Worm (Caenorhabditis elegans) whole organism, mixed stage, embryonic: ENCODE data around the gene C02B8.1.

Source experiments
- M03D4.4 ChIP-seq: sonication (generic microtip); optimal IDR thresholded peaks from 2 replicates; lab custom pipeline; 2017; ENCODE audit warnings: mild to moderate bottlenecking, missing genetic modification characterization, missing compliant biosample characterization
- bed-3 ChIP-seq: fragments of 200-800 bp; sonication (Bioruptor generic); optimal IDR thresholded peaks from 3 replicates; lab custom pipeline; 2018; ENCODE audit warnings: mild to moderate bottlenecking, missing genetic modification characterization, moderate library complexity, missing compliant biosample characterization
- blmp-1 ChIP-seq: fragments of 150-350 bp; optimal IDR thresholded peaks from 2 replicates; lab custom pipeline; 2014; ENCODE audit warnings: missing biosample characterization, missing genetic modification characterization
- ceh-39 ChIP-seq: fragments of 150-350 bp; optimal IDR thresholded peaks from 2 replicates; lab custom pipeline; 2014; ENCODE audit warnings: missing biosample characterization, missing genetic modification characterization
- ceh-43 ChIP-seq: fragments of 200-800 bp; sonication (Bioruptor generic); optimal IDR thresholded peaks from 2 replicates; lab custom pipeline; 2018; ENCODE audit warnings: mild to moderate bottlenecking, missing genetic modification characterization, moderate library complexity, missing compliant biosample characterization
- ceh-83 ChIP-seq: fragments of 200-800 bp; sonication (Bioruptor generic); optimal IDR thresholded peaks from 2 replicates; lab custom pipeline; 2018; ENCODE audit warnings: mild to moderate bottlenecking, missing genetic modification characterization, missing compliant biosample characterization
- ces-1 ChIP-seq: fragments of 150-350 bp; optimal IDR thresholded peaks from 2 replicates; lab custom pipeline; 2014; ENCODE audit warnings: missing biosample characterization, missing genetic modification reagents, missing genetic modification characterization
- cnd-1 ChIP-seq: fragments of 200-800 bp; sonication (Bioruptor generic); optimal IDR thresholded peaks from 2 replicates; lab custom pipeline; 2018; ENCODE audit warnings: mild to moderate bottlenecking, missing genetic modification characterization, missing compliant biosample characterization
- drap-1 ChIP-seq: fragments of 200-800 bp; sonication (Bioruptor generic); optimal IDR thresholded peaks from 3 replicates; lab custom pipeline; 2018; ENCODE audit warnings: mild to moderate bottlenecking, missing genetic modification characterization, missing compliant biosample characterization
- elt-1 ChIP-seq: sonication (generic microtip); optimal IDR thresholded peaks from 2 replicates; lab custom pipeline; 2017; ENCODE audit warnings: missing genetic modification characterization, mild to moderate bottlenecking, missing compliant biosample characterization, antibody characterized with exemption, moderate library complexity, borderline replicate concordance; ENCODE audit not compliant: insufficient read depth
- elt-3 ChIP-seq: fragments of 150-350 bp; optimal IDR thresholded peaks from 2 replicates; lab custom pipeline; 2014; ENCODE audit warnings: missing biosample characterization, missing genetic modification characterization
- flh-1 ChIP-seq: fragments of 200-800 bp; sonication (Bioruptor generic); optimal IDR thresholded peaks from 2 replicates; lab custom pipeline; 2018; ENCODE audit warnings: mild to moderate bottlenecking, missing genetic modification characterization, moderate library complexity, missing compliant biosample characterization
- ham-2 ChIP-seq: fragments of 200-800 bp; sonication (Bioruptor generic); optimal IDR thresholded peaks from 2 replicates; lab custom pipeline; 2018; ENCODE audit warnings: mild to moderate bottlenecking, missing genetic modification characterization, missing compliant biosample characterization
- hlh-1 ChIP-seq: fragments of 150-350 bp; optimal IDR thresholded peaks from 2 replicates; lab custom pipeline; 2014; ENCODE audit warnings: missing biosample characterization, missing genetic modification reagents, missing genetic modification characterization
- lin-13 ChIP-seq: fragments of 150-350 bp; optimal IDR thresholded peaks from 2 replicates; lab custom pipeline; 2014; ENCODE audit warnings: missing biosample characterization, missing genetic modification characterization
- lin-32 ChIP-seq: fragments of 200-800 bp; sonication (Bioruptor generic); optimal IDR thresholded peaks from 2 replicates; lab custom pipeline; 2018; ENCODE audit warnings: mild to moderate bottlenecking, missing genetic modification characterization, missing compliant biosample characterization
- lsy-2 ChIP-seq: fragments of 150-350 bp; optimal IDR thresholded peaks from 2 replicates; lab custom pipeline; 2014; ENCODE audit warnings: missing biosample characterization, missing genetic modification characterization
- mab-5 ChIP-seq: fragments of 150-350 bp; optimal IDR thresholded peaks from 2 replicates; lab custom pipeline; 2014; ENCODE audit warnings: missing biosample characterization, missing genetic modification characterization
- mep-1 ChIP-seq: fragments of 150-350 bp; optimal IDR thresholded peaks from 2 replicates; lab custom pipeline; 2017; ENCODE audit warnings: missing biosample characterization, missing genetic modification reagents, missing genetic modification characterization, inconsistent platforms
- mls-2 ChIP-seq: sonication (generic microtip); optimal IDR thresholded peaks from 2 replicates; lab custom pipeline; 2016; ENCODE audit warnings: mild to moderate bottlenecking, missing genetic modification characterization, moderate library complexity, missing compliant biosample characterization
- nhr-12 ChIP-seq: fragments of 150-350 bp; optimal IDR thresholded peaks from 2 replicates; lab custom pipeline; 2014; ENCODE audit warnings: missing biosample characterization, missing genetic modification characterization
- nhr-2 ChIP-seq: fragments of 150-350 bp; optimal IDR thresholded peaks from 2 replicates; lab custom pipeline; 2014; ENCODE audit warnings: missing biosample characterization, missing genetic modification characterization
- nhr-237 ChIP-seq: fragments of 150-350 bp; optimal IDR thresholded peaks from 2 replicates; lab custom pipeline; 2014; ENCODE audit warnings: missing biosample characterization, missing genetic modification characterization
- nhr-28 ChIP-seq: fragments of 150-350 bp; optimal IDR thresholded peaks from 2 replicates; lab custom pipeline; 2014; ENCODE audit warnings: missing biosample characterization, missing genetic modification characterization
- nhr-76 ChIP-seq: sonication (generic microtip); optimal IDR thresholded peaks from 2 replicates; lab custom pipeline; 2017; ENCODE audit warnings: missing biosample characterization, missing genetic modification characterization
- pha-4 ChIP-seq: fragments of 150-350 bp; optimal IDR thresholded peaks from 2 replicates; lab custom pipeline; 2018; ENCODE audit warnings: missing biosample characterization, missing genetic modification reagents, missing genetic modification characterization
- sem-2 ChIP-seq: fragments of 200-800 bp; sonication (Bioruptor generic); optimal IDR thresholded peaks from 2 replicates; lab custom pipeline; 2018; ENCODE audit warnings: mild to moderate bottlenecking, missing genetic modification characterization, missing compliant biosample characterization
- snpc-4 ChIP-seq: fragments of 150-350 bp; optimal IDR thresholded peaks from 2 replicates; lab custom pipeline; 2014; ENCODE audit warnings: missing biosample characterization, missing genetic modification characterization
- sptf-1 ChIP-seq: sonication (generic microtip); optimal IDR thresholded peaks from 2 replicates; lab custom pipeline; 2017; ENCODE audit warnings: mild to moderate bottlenecking, missing genetic modification characterization, moderate library complexity, missing compliant biosample characterization
- tbx-8 ChIP-seq: fragments of 200-800 bp; sonication (Bioruptor generic); optimal IDR thresholded peaks from 2 replicates; lab custom pipeline; 2018; ENCODE audit warnings: mild to moderate bottlenecking, missing genetic modification characterization, moderate library complexity, missing compliant biosample characterization
- unc-120 ChIP-seq: sonication (generic microtip); optimal IDR thresholded peaks from 2 replicates; lab custom pipeline; 2017; ENCODE audit warnings: missing genetic modification characterization, missing compliant biosample characterization; ENCODE audit not compliant: poor library complexity, severe bottlenecking
- unc-39 ChIP-seq: fragments of 150-350 bp; optimal IDR thresholded peaks from 2 replicates; lab custom pipeline; 2014; ENCODE audit warnings: missing biosample characterization, missing genetic modification characterization
- unc-62 ChIP-seq: fragments of 150-350 bp; optimal IDR thresholded peaks from 2 replicates; lab custom pipeline; 2014; ENCODE audit warnings: missing biosample characterization, missing genetic modification reagents, missing genetic modification characterization
- zip-8 ChIP-seq: fragments of 150-350 bp; optimal IDR thresholded peaks from 2 replicates; lab custom pipeline; 2014; ENCODE audit warnings: missing biosample characterization, missing genetic modification characterization
- ztf-11 ChIP-seq: fragments of 150-350 bp; optimal IDR thresholded peaks from 2 replicates; lab custom pipeline; 2014; ENCODE audit warnings: missing biosample characterization, missing genetic modification characterization

Gene C02B8.1

ce11 chrX:8158975-8159813, 11.7 kb downstream of the C02B8.1 start, which contains the start of gene hil-3:
Gene hil-3, plus strand, starts transcription at chrX:8159169.
- TF ChIP-seq mls-2 (tag; lab: Kevin White, UChicago) (no peak), ceh-83 (GFP tag; lab: Kevin White, UChicago) (peak; percentile 64), mep-1 (tag; lab: Kevin White, UChicago) (peak; percentile 76), nhr-12 (no peak), pha-4 (peak; percentile 34), cnd-1 (peak; percentile 48), lsy-2 (tag; lab: Kevin White, UChicago) (peak; percentile 11), ztf-11 (peak; percentile 40), lin-13 (tag; lab: Kevin White, UChicago) (peak; percentile 75), ces-1 (GFP tag; lab: Kevin White, UChicago) (no peak), sem-2 (GFP tag; lab: Kevin White, UChicago) (peak; percentile 26), ceh-39 (no peak)

- TF ChIP-seq snpc-4 (tag; lab: Kevin White, UChicago) (no peak), ztf-11 (peak; percentile 20), ham-2 (GFP tag; lab: Kevin White, UChicago) (no peak), M03D4.4 (tag; lab: Kevin White, UChicago) (no peak), mab-5 (tag; lab: Kevin White, UChicago) (no peak), pha-4 (no peak), tbx-8 (GFP tag; lab: Kevin White, UChicago) (no peak), bed-3 (no peak), ceh-83 (GFP tag; lab: Kevin White, UChicago) (no peak), unc-62 (GFP tag; lab: Kevin White, UChicago) (no peak), nhr-12 (no peak), mep-1 (tag; lab: Kevin White, UChicago) (peak; percentile 56), zip-8 (peak; percentile 47), nhr-28 (tag; lab: Kevin White, UChicago) (no peak), hlh-1 (tag; lab: Kevin White, UChicago) (peak; percentile 3), lin-32 (GFP tag; lab: Kevin White, UChicago) (no peak), drap-1 (no peak), sem-2 (GFP tag; lab: Kevin White, UChicago) (no peak), unc-39 (tag; lab: Kevin White, UChicago) (no peak), lin-13 (tag; lab: Kevin White, UChicago) (no peak), blmp-1 (no peak), ceh-43 (GFP tag; lab: Kevin White, UChicago) (peak; percentile 14), flh-1 (GFP tag; lab: Kevin White, UChicago) (no peak), nhr-76 (tag; lab: Kevin White, UChicago) (no peak), ceh-39 (peak; percentile 70), ces-1 (GFP tag; lab: Kevin White, UChicago) (no peak), mls-2 (tag; lab: Kevin White, UChicago) (no peak), sptf-1 (no peak), nhr-237 (no peak), elt-1 (tag; lab: Kevin White, UChicago) (no peak), unc-120 (no peak), cnd-1 (peak; percentile 52), nhr-2 (tag; lab: Kevin White, UChicago) (peak; percentile 72)
Measured at ce11 chrX:8160016-8160415, 12.5 kb downstream of the C02B8.1 start.

ce11 chrX:8162793-8163192, 15.3 kb downstream of the C02B8.1 start, which contains the start of gene F22F1.3:
Gene F22F1.3, minus strand, starts transcription at chrX:8163073.
- TF ChIP-seq hlh-1 (tag; lab: Kevin White, UChicago) (no peak), nhr-2 (tag; lab: Kevin White, UChicago) (no peak), elt-3 (tag; lab: Kevin White, UChicago) (no peak), mep-1 (tag; lab: Kevin White, UChicago) (no peak), blmp-1 (no peak), elt-1 (tag; lab: Kevin White, UChicago) (no peak), ceh-43 (GFP tag; lab: Kevin White, UChicago) (no peak), drap-1 (no peak), tbx-8 (GFP tag; lab: Kevin White, UChicago) (no peak), zip-8 (no peak), nhr-12 (no peak), ces-1 (GFP tag; lab: Kevin White, UChicago) (no peak), sem-2 (GFP tag; lab: Kevin White, UChicago) (no peak), lin-32 (GFP tag; lab: Kevin White, UChicago) (no peak), sptf-1 (no peak), unc-62 (GFP tag; lab: Kevin White, UChicago) (no peak), pha-4 (no peak)
